Fruit fly (Drosophila melanogaster): ENCODE measurements around the gene obst-A.
A peak's percentile ranks its signal among the peaks of the same experiment; 100 is the strongest.

The obst-A gene

dm6 chrX:20235794-20236513 lies 3.7 kb upstream of the obst-A start, which contains the start of gene sw (continued):
- TF ChIP-seq CG3163 (GFP tag; optimal IDR thresholded peaks at IDR 0.05) = peak; percentile 46
- TF ChIP-seq Adf1 (GFP tag; IDR thresholded peaks at IDR 0.05) = peak; percentile 16; the same call in 1 of the 2 replicates
- peak; percentile 54 for TF ChIP-seq ara (GFP tag; IDR thresholded peaks at IDR 0.05)
- no peak for TF ChIP-seq Hr39 (optimal IDR thresholded peaks at IDR 0.05)
- TF ChIP-seq D19B (GFP tag; optimal IDR thresholded peaks at IDR 0.05) = peak; percentile 5
- TF ChIP-seq Doc2 (GFP tag; IDR thresholded peaks at IDR 0.05) = no peak
- no peak for TF ChIP-seq toy (GFP tag; IDR thresholded peaks at IDR 0.05)
- peak; percentile 45; the same call in 1 of the 2 replicates for TF ChIP-seq H2.0 (GFP tag; IDR thresholded peaks at IDR 0.05)
- TF ChIP-seq Ravus (GFP tag; IDR thresholded peaks at IDR 0.05) = no peak; the same call in 1 of the 2 replicates
- TF ChIP-seq CG7745 (tag; optimal IDR thresholded peaks at IDR 0.05) = no peak
- TF ChIP-seq CG13123 (GFP tag; optimal IDR thresholded peaks at IDR 0.05) = no peak
- TF ChIP-seq bcd (GFP tag; optimal IDR thresholded peaks at IDR 0.05) = peak; percentile 46
- peak; percentile 81 for TF ChIP-seq CG4404 (GFP tag; IDR thresholded peaks at IDR 0.05)
- no peak for TF ChIP-seq CG12744 (GFP tag; optimal IDR thresholded peaks at IDR 0.05)
- no peak for TF ChIP-seq wor (GFP tag; IDR thresholded peaks at IDR 0.05)
- TF ChIP-seq slou (GFP tag; optimal IDR thresholded peaks at IDR 0.05) = peak; percentile 10
- no peak for TF ChIP-seq salm (tag; optimal IDR thresholded peaks at IDR 0.05)
- no peak for TF ChIP-seq sc (optimal IDR thresholded peaks at IDR 0.05)
- TF ChIP-seq sc (GFP tag; optimal IDR thresholded peaks at IDR 0.05) = peak; percentile 6
- peak; percentile 48 for TF ChIP-seq Ets97D (GFP tag; optimal IDR thresholded peaks at IDR 0.05)
- peak; percentile 51; the same call in 1 of the 2 replicates for TF ChIP-seq CG14667 (GFP tag; IDR thresholded peaks at IDR 0.05)
- no peak for TF ChIP-seq CkIIα-i1 (GFP tag; IDR thresholded peaks at IDR 0.05)
- peak; percentile 52 for TF ChIP-seq fu2 (GFP tag; optimal IDR thresholded peaks at IDR 0.05)
- peak; percentile 55 for TF ChIP-seq CG10543 (GFP tag; optimal IDR thresholded peaks at IDR 0.05)
- no peak for TF ChIP-seq Elba2 (GFP tag; optimal IDR thresholded peaks at IDR 0.05)
- TF ChIP-seq sr (GFP tag; IDR thresholded peaks at IDR 0.05) = no peak
- TF ChIP-seq Six4 (GFP tag; optimal IDR thresholded peaks at IDR 0.05) = no peak
- peak; percentile 16 for TF ChIP-seq psq (GFP tag; optimal IDR thresholded peaks at IDR 0.05)
- TF ChIP-seq vfl (GFP tag; optimal IDR thresholded peaks at IDR 0.05) = no peak
- TF ChIP-seq vnd (GFP tag; IDR thresholded peaks at IDR 0.05; ENCODE audit: partially characterized antibody) = peak; percentile 94
- peak; percentile 52 for TF ChIP-seq pnt (GFP tag; optimal IDR thresholded peaks at IDR 0.05)
- TF ChIP-seq pb (GFP tag; optimal IDR thresholded peaks at IDR 0.05) = peak; percentile 46
- peak; percentile 17 for TF ChIP-seq wek (GFP tag; optimal IDR thresholded peaks at IDR 0.05)
- TF ChIP-seq CG7372 (GFP tag; IDR thresholded peaks at IDR 0.05) = peak; percentile 75
- TF ChIP-seq disco-r (GFP tag; optimal IDR thresholded peaks at IDR 0.05) = no peak
- peak; percentile 74 for TF ChIP-seq HLH54F (GFP tag; optimal IDR thresholded peaks at IDR 0.05)
- TF ChIP-seq hbn (GFP tag; IDR thresholded peaks at IDR 0.05; ENCODE audit: partially characterized antibody) = peak; percentile 91
- peak; percentile 52 for TF ChIP-seq Ssrp (tag; optimal IDR thresholded peaks at IDR 0.05)
- TF ChIP-seq CG3847 (GFP tag; IDR thresholded peaks at IDR 0.05) = peak; percentile 92
- no peak for TF ChIP-seq CG4282 (GFP tag; optimal IDR thresholded peaks at IDR 0.05)
- TF ChIP-seq CG7556 (GFP tag; optimal IDR thresholded peaks at IDR 0.05) = peak; percentile 26
- TF ChIP-seq Dek (tag; optimal IDR thresholded peaks at IDR 0.05) = peak; percentile 33

- TF ChIP-seq Dad (GFP tag; optimal IDR thresholded peaks at IDR 0.05) = no peak
- TF ChIP-seq CG3847 (GFP tag; IDR thresholded peaks at IDR 0.05) = no peak
- no peak for TF ChIP-seq CG4404 (GFP tag; IDR thresholded peaks at IDR 0.05)
- no peak for TF ChIP-seq CG13424 (tag; optimal IDR thresholded peaks at IDR 0.05)
- peak; percentile 82 for TF ChIP-seq grn (GFP tag; optimal IDR thresholded peaks at IDR 0.05)
- no peak for TF ChIP-seq az2 (GFP tag; optimal IDR thresholded peaks at IDR 0.05)
- TF ChIP-seq CG3838 (GFP tag; optimal IDR thresholded peaks at IDR 0.05) = no peak
- TF ChIP-seq H2.0 (GFP tag; IDR thresholded peaks at IDR 0.05) = no peak
- peak; percentile 91 for TF ChIP-seq abd-A (tag; optimal IDR thresholded peaks at IDR 0.05)
- no peak for TF ChIP-seq croc (GFP tag; conservative IDR thresholded peaks at IDR 0.05)
- no peak for TF ChIP-seq CG16813 (GFP tag; IDR thresholded peaks at IDR 0.05; ENCODE audit: partially characterized antibody)
- TF ChIP-seq yki (optimal IDR thresholded peaks at IDR 0.05) = no peak
- TF ChIP-seq grau (tag; optimal IDR thresholded peaks at IDR 0.05) = no peak
- TF ChIP-seq Adf1 (GFP tag; IDR thresholded peaks at IDR 0.05) = no peak
- peak; percentile 89 for TF ChIP-seq CG12769 (tag; optimal IDR thresholded peaks at IDR 0.05)
- no peak for TF ChIP-seq Dip3 (GFP tag; optimal IDR thresholded peaks at IDR 0.05)
Measured at dm6 chrX:20237914-20238313, 1.7 kb upstream of the obst-A start.

Data from whole organism, embryonic.